Worm (Caenorhabditis elegans) whole organism, L4 larva: Measurements from ENCODE around the gene chhy-1.

Source experiments
- F44E2.7 ChIP-seq: fragments of 200-800 bp; sonication (Bioruptor generic); IDR thresholded peaks from 2 replicates; pipeline ENCODE4 v2.1.2; 2022; ENCODE audit warnings: missing genetic modification characterization, missing compliant biosample characterization
- aha-1 ChIP-seq: fragments of 150-350 bp; peaks from one replicate; lab custom pipeline; 2014; ENCODE audit warnings: missing biosample characterization, missing genetic modification characterization
- arid-1 ChIP-seq: fragments of 200-800 bp; sonication (Bioruptor generic); conservative IDR thresholded peaks from 2 replicates; pipeline ENCODE4 v1.3.6; 2022; ENCODE audit warnings: missing genetic modification reagents, missing genetic modification characterization, missing compliant biosample characterization
- ceh-20 ChIP-seq: fragments of 200-800 bp; sonication (Bioruptor generic); IDR thresholded peaks from 2 replicates; pipeline ENCODE4 v1.3.6; 2022; ENCODE audit warnings: missing genetic modification reagents, missing genetic modification characterization, missing compliant biosample characterization
- ceh-44 ChIP-seq: fragments of 200-800 bp; sonication (Bioruptor generic); IDR thresholded peaks from 2 replicates; pipeline ENCODE4 v1.3.6; 2022; ENCODE audit warnings: missing genetic modification reagents, missing genetic modification characterization, missing compliant biosample characterization
- ces-1 ChIP-seq: fragments of 150-350 bp; sonication (generic microtip); optimal IDR thresholded peaks from 4 replicates; lab custom pipeline; 2014; ENCODE audit warnings: missing biosample characterization, missing genetic modification reagents, missing genetic modification characterization
- ctbp-1 ChIP-seq: fragments of 200-800 bp; sonication (Bioruptor generic); IDR thresholded peaks from 2 replicates; pipeline ENCODE4 v1.3.6; 2022; ENCODE audit warnings: missing genetic modification reagents, missing genetic modification characterization, missing compliant biosample characterization
- dpl-1 ChIP-seq: fragments of 150-350 bp; optimal IDR thresholded peaks from 2 replicates; lab custom pipeline; 2014; ENCODE audit warnings: missing biosample characterization, missing genetic modification reagents, missing genetic modification characterization
- lin-13 ChIP-seq: fragments of 150-350 bp; optimal IDR thresholded peaks from 2 replicates; lab custom pipeline; 2014; ENCODE audit warnings: missing biosample characterization, missing genetic modification reagents, missing genetic modification characterization
- lin-38 ChIP-seq: fragments of 200-800 bp; sonication (Bioruptor generic); IDR thresholded peaks from 2 replicates; pipeline ENCODE4 v1.3.6; 2022; ENCODE audit warnings: missing genetic modification reagents, missing genetic modification characterization, missing compliant biosample characterization
- mxl-2 ChIP-seq: fragments of 200-800 bp; sonication (Bioruptor generic); conservative IDR thresholded peaks from 2 replicates; pipeline ENCODE4 v1.3.6; 2022; ENCODE audit warnings: missing genetic modification reagents, missing genetic modification characterization, missing compliant biosample characterization
- nhr-237 ChIP-seq: sonication (generic microtip); optimal IDR thresholded peaks from 2 replicates; lab custom pipeline; 2017; ENCODE audit warnings: missing biosample characterization, missing genetic modification characterization
- nhr-6 ChIP-seq: fragments of 150-350 bp; optimal IDR thresholded peaks from 2 replicates; lab custom pipeline; 2014; ENCODE audit warnings: missing biosample characterization, missing genetic modification characterization
- pqm-1 ChIP-seq: sonication (generic microtip); optimal IDR thresholded peaks from 2 replicates; lab custom pipeline; 2017; ENCODE audit warnings: missing biosample characterization, missing genetic modification characterization
- tag-97 ChIP-seq: fragments of 200-800 bp; sonication (Bioruptor generic); IDR thresholded peaks from 2 replicates; pipeline ENCODE4 v1.3.6; 2022; ENCODE audit warnings: missing genetic modification characterization, missing compliant biosample characterization
- ztf-7 ChIP-seq: fragments of 150-350 bp; optimal IDR thresholded peaks from 2 replicates; lab custom pipeline; 2014; ENCODE audit warnings: missing biosample characterization, missing genetic modification characterization

The chhy-1 gene

DNA sequence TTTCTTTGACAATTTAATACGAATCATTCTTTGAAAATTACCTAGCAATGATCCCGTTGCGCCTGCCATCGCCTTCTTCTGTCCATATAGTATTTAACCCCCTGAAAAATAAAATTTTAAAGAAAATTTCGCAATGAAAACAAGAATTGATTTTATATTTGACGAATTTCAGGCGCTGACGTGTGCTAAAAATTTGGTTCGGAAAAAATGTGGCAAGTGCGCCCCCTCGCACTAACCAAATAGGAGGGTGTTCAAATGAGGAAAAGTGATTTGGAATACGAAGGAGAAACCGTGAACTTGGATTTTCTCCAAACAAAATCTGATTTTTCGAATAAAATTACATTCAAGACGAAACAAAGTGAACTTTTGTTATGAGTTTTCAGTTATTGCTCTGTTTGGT, 51.4 kb downstream of the chhy-1 start, which contains the start of gene stc-1 (continued):
- TF ChIP-seq arid-1 (0 out of 2 replicates have a peak, but pooled peaks have one; percentile 22), ztf-7 (no peak), lin-38 (GFP tag; lab: Robert Waterston, UW) (peak; percentile 81), ctbp-1 (GFP tag; lab: Robert Waterston, UW) (no peak), ceh-44 (GFP tag; lab: Robert Waterston, UW) (no peak), nhr-6 (tag; lab: Kevin White, UChicago) (peak; percentile 53), mxl-2 (GFP tag; lab: Robert Waterston, UW) (no peak), aha-1 (tag; lab: Kevin White, UChicago) (peak; percentile 23), pqm-1 (tag; lab: Kevin White, UChicago) (peak; percentile 20), F44E2.7 (GFP tag; lab: Robert Waterston, UW) (no peak), tag-97 (GFP tag; lab: Robert Waterston, UW) (no peak), dpl-1 (GFP tag; lab: Kevin White, UChicago) (peak; percentile 70), ceh-20 (GFP tag; lab: Robert Waterston, UW) (no peak), nhr-237 (tag; lab: Kevin White, UChicago) (no peak), lin-13 (GFP tag; lab: Kevin White, UChicago) (no peak), ces-1 (GFP tag; lab: Kevin White, UChicago) (no peak)
